Worm (Caenorhabditis elegans): ENCODE data around the gene col-98.
A peak's percentile ranks its signal among the peaks of the same experiment; 100 is the strongest.

The col-98 gene

DNA sequence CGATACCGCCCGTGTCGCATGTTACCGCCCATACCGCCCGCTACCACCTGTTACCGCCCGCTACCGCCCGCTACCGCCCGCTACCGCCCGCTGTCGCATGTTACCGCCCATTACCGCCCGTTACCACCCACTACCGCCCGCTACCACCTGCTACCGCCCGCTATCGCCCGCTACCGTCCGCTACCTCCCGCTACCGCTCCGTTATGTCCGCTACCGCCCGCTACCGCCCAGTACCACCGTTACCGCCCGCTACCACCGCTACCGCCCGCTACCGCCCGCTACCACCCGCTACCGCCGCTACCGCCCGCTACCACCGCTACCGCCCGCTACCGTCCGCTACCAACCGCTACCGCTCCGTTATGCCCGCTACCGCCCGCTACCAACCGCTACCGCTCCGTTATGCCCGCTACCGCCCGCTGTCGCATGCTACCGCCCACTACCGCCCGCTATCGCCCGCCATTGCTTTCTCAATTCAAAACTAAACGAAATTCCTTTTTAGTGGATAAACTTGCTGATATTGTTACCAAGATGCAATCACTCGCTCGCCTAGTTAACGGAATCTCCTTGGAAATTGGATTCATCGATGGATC lies 13.7 kb downstream of the col-98 start (continued):
- peak; percentile 99 for TF ChIP-seq set-16 (GFP tag; IDR thresholded peaks at IDR 0.05)
- TF ChIP-seq lin-29 (GFP tag; IDR thresholded peaks at IDR 0.05), result no peak
- TF ChIP-seq dmd-8 (GFP tag; IDR thresholded peaks at IDR 0.05), result peak; percentile 68; the same call in 1 of the 2 replicates
- no peak for TF ChIP-seq mxl-3 (GFP tag; optimal IDR thresholded peaks at IDR 0.05)

DNA sequence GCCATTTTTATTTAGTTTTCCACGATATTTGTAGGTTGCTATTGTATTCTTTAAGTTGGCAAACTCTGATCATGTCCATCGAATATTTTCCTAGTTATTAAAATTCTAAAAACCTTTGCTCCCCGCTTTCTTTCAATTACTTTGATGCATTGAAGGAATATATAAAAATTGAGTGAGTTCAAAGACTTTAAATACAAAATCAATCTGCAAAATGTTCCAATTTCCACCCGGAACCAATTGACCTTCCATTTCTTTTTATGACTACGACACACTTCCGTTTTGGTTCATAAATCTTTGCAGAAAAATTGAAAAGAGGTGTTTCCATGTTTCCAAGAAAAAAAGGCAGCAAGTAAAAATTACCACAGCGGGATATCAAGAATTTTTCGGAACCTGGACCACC lies 20.9 kb downstream of the col-98 start, which contains the start of gene F54F12.2:
TSS of gene F54F12.2 (plus strand) at position 301 of the 400 bp plus-strand sequence.
- TF ChIP-seq lin-39 (tag; optimal IDR thresholded peaks at IDR 0.05), result no peak
- no peak for TF ChIP-seq ceh-20 (GFP tag; IDR thresholded peaks at IDR 0.05)
- no peak for TF ChIP-seq Y5F2A.4 (GFP tag; optimal IDR thresholded peaks at IDR 0.05)
- no peak for TF ChIP-seq daf-8 (GFP tag; IDR thresholded peaks at IDR 0.05)

DNA sequence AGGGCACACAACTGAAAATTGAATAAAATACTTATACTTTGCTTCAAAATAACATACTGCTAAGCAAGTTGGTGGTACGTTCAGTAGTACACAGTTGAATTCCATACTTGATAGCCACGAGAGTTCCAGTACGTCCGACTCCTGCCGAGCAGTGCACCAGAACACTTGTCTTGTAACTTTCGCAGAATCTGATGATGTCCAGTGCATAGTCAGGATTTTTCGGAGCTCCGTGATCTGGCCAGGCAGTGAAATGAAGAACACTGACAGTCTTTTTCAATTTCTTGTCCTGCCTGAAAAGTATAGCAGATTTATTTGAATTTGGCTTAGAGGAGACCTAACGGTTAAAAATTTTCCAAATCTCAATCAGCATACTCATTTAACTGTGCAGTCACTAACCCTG lies 31.1 kb downstream of the col-98 start:
- TF ChIP-seq tra-1 (GFP tag; IDR thresholded peaks at IDR 0.05), result no peak
- TF ChIP-seq lin-13 (GFP tag; optimal IDR thresholded peaks at IDR 0.05), result no peak
- peak in 1 of 2 experiments; percentile 94 for TF ChIP-seq unc-62 (GFP tag; optimal IDR thresholded peaks at IDR 0.05 in 1 of 2)
- no peak for TF ChIP-seq unc-62 (tag; optimal IDR thresholded peaks at IDR 0.05)
- no peak for TF ChIP-seq T20F7.1 (GFP tag; optimal IDR thresholded peaks at IDR 0.05)
- TF ChIP-seq attf-4 (tag; optimal IDR thresholded peaks at IDR 0.05), result no peak
- no peak for TF ChIP-seq lim-7 (GFP tag; IDR thresholded peaks at IDR 0.05)

DNA sequence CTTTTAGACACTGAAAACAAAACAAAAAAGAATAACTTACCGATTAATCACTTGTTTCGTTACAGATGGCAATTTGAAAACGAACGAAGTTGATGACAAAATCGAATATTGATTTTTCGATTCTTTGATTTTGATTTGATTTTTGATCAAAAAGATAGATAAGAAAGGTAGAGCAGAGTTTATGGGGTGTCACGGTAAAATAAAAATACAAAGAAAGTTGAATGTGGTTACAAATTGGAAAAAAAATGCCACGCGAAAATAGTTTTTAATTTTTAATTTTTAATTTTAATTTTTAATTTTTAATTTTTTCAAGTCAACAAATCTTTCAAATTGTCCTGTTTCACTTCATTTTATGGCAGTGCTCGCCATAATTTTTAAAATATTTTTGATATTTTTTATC lies 36.5 kb downstream of the col-98 start, which contains the start of gene F54F12.1:
TSS of gene F54F12.1 (minus strand) at position 101 of the 400 bp plus-strand sequence.
- TF ChIP-seq lsy-2 (tag; optimal IDR thresholded peaks at IDR 0.05) (no peak), Y105C5A.15 (GFP tag; IDR thresholded peaks at IDR 0.05) (no peak), egl-27 (tag; optimal IDR thresholded peaks at IDR 0.05) (no peak), T20F7.1 (GFP tag; optimal IDR thresholded peaks at IDR 0.05) (no peak), lin-38 (GFP tag; IDR thresholded peaks at IDR 0.05) (no peak), Y5F2A.4 (GFP tag; optimal IDR thresholded peaks at IDR 0.05) (no peak), madf-9 (GFP tag; conservative IDR thresholded peaks at IDR 0.05) (no peak)

DNA sequence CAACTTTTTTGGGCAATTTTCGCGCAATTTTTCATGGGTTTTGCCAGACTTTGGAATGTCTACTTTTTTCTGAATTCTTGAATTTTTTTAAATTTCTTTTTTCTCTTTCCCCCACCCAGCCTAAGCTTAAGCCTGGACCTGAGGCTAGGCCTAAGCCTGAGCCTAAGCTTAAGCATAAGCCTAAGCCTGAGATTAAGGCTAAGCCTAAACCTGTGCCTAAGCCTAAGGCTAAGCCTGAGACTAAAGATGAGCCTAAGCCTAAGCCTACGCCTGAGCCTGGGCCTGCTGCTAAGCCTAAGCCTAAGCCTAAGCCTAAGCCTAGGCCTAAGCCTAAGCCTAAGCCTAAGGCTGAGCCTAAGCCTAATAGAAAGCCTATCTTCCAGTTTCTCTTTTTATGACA lies 37.4 kb downstream of the col-98 start:
- TF ChIP-seq dmd-8 (GFP tag; IDR thresholded peaks at IDR 0.05) (no peak), unc-62 (GFP tag; optimal IDR thresholded peaks at IDR 0.05 in 1 of 2) (peak in 1 of 2 experiments; percentile 1), unc-62 (tag; optimal IDR thresholded peaks at IDR 0.05) (no peak), nhr-76 (tag; optimal IDR thresholded peaks at IDR 0.05) (no peak), nhr-25 (tag; optimal IDR thresholded peaks at IDR 0.05; ENCODE audit: borderline replicate concordance, insufficient read depth) (no peak)

DNA sequence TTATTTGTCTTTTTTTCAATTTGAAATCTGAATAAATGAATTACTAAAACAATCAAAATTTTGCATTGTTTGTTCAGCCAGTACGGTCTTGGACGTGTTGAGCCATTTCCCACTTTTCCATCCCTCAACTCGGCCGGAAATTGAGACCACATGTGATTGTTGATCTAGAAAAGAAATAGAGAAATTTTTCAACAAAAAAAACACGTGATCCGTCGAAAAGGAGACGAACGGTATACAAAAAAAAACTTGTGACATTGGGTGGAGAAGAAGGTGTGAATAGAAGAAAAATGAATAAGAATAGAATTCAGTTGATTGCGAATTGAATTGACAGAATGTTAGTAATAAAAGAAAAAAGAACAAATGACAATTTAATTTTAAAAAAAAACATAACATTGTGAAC lies 37.9 kb downstream of the col-98 start:
- peak; percentile 85 for TF ChIP-seq aha-1 (tag)
- no peak for TF ChIP-seq attf-4 (tag; optimal IDR thresholded peaks at IDR 0.05)
- TF ChIP-seq hlh-30 (tag; optimal IDR thresholded peaks at IDR 0.05; ENCODE audit: insufficient read depth), result peak; percentile 80
- no peak for TF ChIP-seq jun-1 (tag; optimal IDR thresholded peaks at IDR 0.05)
- TF ChIP-seq ama-1 (optimal IDR thresholded peaks at IDR 0.05), result no peak
- TF ChIP-seq dmd-6 (GFP tag; IDR thresholded peaks at IDR 0.05), result peak; percentile 10; the same call in 1 of the 2 replicates
- TF ChIP-seq saeg-2 (GFP tag; IDR thresholded peaks at IDR 0.05), result no peak
- TF ChIP-seq hlh-11 (tag; optimal IDR thresholded peaks at IDR 0.05), result peak; percentile 16
- TF ChIP-seq nhr-28 (tag; optimal IDR thresholded peaks at IDR 0.05), result peak; percentile 7

Data from whole organism, L4 larva.